Worm (Caenorhabditis elegans): ENCODE data around the gene T24D5.6.

Gene T24D5.6

DNA sequence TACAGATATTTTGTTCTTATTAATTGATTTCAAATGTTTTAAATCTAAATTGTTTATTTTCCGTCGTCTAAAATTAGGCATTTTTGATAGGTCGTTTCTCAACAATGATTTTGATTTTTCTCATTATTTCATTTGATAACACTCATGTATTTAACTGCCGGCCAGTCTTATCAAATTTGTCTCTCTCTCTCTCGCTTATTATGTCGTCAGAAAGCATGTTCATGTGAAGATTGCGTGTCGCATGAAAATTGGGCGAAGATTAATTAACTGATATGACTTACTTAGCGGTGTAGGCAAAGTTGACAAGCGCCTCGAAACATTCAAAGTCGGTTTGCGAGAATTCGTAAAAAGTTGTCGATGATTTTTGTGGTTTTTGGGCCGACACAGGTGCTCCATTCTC lies 24.4 kb downstream of the T24D5.6 start (continued):
- no peak for TF ChIP-seq aly-2 (tag; optimal IDR thresholded peaks at IDR 0.05)
- TF ChIP-seq ets-5 (GFP tag; IDR thresholded peaks at IDR 0.05) = no peak
- TF ChIP-seq nhr-85 (tag) = peak; percentile 71
- no peak for TF ChIP-seq unc-86 (tag; optimal IDR thresholded peaks at IDR 0.05)
- peak; percentile 17; the same call in 1 of the 2 replicates for TF ChIP-seq nhr-19 (GFP tag; conservative IDR thresholded peaks at IDR 0.05)
- TF ChIP-seq fos-1 (tag; optimal IDR thresholded peaks at IDR 0.05) = no peak
- no peak for TF ChIP-seq lin-15B (tag; optimal IDR thresholded peaks at IDR 0.05)
- no peak for TF ChIP-seq ces-1 (GFP tag; optimal IDR thresholded peaks at IDR 0.05)
- TF ChIP-seq vab-15 (tag; optimal IDR thresholded peaks at IDR 0.05) = no peak
- TF ChIP-seq fkh-10 (GFP tag; optimal IDR thresholded peaks at IDR 0.05) = no peak
- no peak for TF ChIP-seq hlh-4 (tag; optimal IDR thresholded peaks at IDR 0.05)
- no peak for TF ChIP-seq isw-1 (GFP tag; IDR thresholded peaks at IDR 0.05)
- TF ChIP-seq hpl-2 (GFP tag; optimal IDR thresholded peaks at IDR 0.05) = no peak
- peak in 1 of 2 experiments; percentile 14 for TF ChIP-seq lsy-2 (tag; optimal IDR thresholded peaks at IDR 0.05)
- TF ChIP-seq snu-23 (GFP tag; optimal IDR thresholded peaks at IDR 0.05) = peak; percentile 25
- TF ChIP-seq lin-35 (GFP tag; optimal IDR thresholded peaks at IDR 0.05) = peak in 1 of 2 experiments; percentile 9
- no peak for TF ChIP-seq nhr-12 (tag; optimal IDR thresholded peaks at IDR 0.05)
- no peak for TF ChIP-seq swsn-7 (tag; optimal IDR thresholded peaks at IDR 0.05)
- TF ChIP-seq dsc-1 (tag; optimal IDR thresholded peaks at IDR 0.05) = no peak
- peak; percentile 5 for TF ChIP-seq jun-1 (tag; optimal IDR thresholded peaks at IDR 0.05)
- no peak for TF ChIP-seq skn-1 (tag; optimal IDR thresholded peaks at IDR 0.05)
- peak; percentile 23 for TF ChIP-seq tbx-2 (tag; optimal IDR thresholded peaks at IDR 0.05)
- no peak for TF ChIP-seq egl-13 (tag; optimal IDR thresholded peaks at IDR 0.05)
- no peak for TF ChIP-seq nhr-84 (tag; optimal IDR thresholded peaks at IDR 0.05)
- TF ChIP-seq unc-30 (tag; optimal IDR thresholded peaks at IDR 0.05) = no peak
- no peak for TF ChIP-seq efl-3 (GFP tag; optimal IDR thresholded peaks at IDR 0.05)

DNA sequence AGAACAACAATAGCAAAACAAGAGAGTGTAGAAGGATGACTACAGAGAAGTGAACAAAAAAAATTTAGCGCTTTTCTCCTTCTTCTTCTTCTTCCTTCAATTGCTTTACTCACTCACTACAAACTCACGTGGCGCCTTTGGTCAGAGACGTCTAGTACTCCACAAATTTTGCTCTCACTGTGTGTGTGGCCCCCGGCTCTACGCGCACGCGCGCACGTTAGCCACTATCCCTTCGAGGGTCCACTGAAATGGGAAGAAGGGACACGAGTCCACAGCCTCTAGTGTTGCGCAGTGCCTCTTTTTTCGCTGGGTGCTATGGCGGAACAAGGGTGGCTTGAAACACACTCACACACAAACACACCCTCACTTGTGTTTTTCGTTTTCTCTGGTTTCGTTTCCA lies 25.8 kb downstream of the T24D5.6 start:
- peak in 1 of 2 experiments; percentile 29 for TF ChIP-seq lsy-2 (tag; optimal IDR thresholded peaks at IDR 0.05)
- no peak for TF ChIP-seq blmp-1 (tag; optimal IDR thresholded peaks at IDR 0.05)
- TF ChIP-seq pag-3 (tag; optimal IDR thresholded peaks at IDR 0.05; ENCODE audit: borderline replicate concordance, insufficient read depth) = no peak
- TF ChIP-seq mab-9 (GFP tag; IDR thresholded peaks at IDR 0.05) = 0 out of 2 replicates have a peak, but pooled peaks have one; percentile 25
- TF ChIP-seq ztf-4 (tag; optimal IDR thresholded peaks at IDR 0.05) = no peak
- TF ChIP-seq ceh-8 (GFP tag; optimal IDR thresholded peaks at IDR 0.05) = no peak
- no peak for TF ChIP-seq alr-1 (tag; optimal IDR thresholded peaks at IDR 0.05; ENCODE audit: borderline replicate concordance)
- no peak for TF ChIP-seq sup-37 (GFP tag; optimal IDR thresholded peaks at IDR 0.05)
- TF ChIP-seq C16A3.4 (tag; optimal IDR thresholded peaks at IDR 0.05) = no peak
- TF ChIP-seq fkh-8 (tag; optimal IDR thresholded peaks at IDR 0.05) = no peak
- peak; percentile 16 for TF ChIP-seq unc-86 (tag; optimal IDR thresholded peaks at IDR 0.05)
- TF ChIP-seq fkh-4 (tag; optimal IDR thresholded peaks at IDR 0.05; ENCODE audit: borderline replicate concordance) = no peak
- TF ChIP-seq rnt-1 (tag; optimal IDR thresholded peaks at IDR 0.05) = no peak
- no peak for TF ChIP-seq ama-1 (optimal IDR thresholded peaks at IDR 0.05)
- TF ChIP-seq pqm-1 (tag; optimal IDR thresholded peaks at IDR 0.05) = no peak
- no peak for TF ChIP-seq Y116A8C.19 (tag; optimal IDR thresholded peaks at IDR 0.05; ENCODE audit: borderline replicate concordance)
- no peak for TF ChIP-seq ceh-90 (tag; optimal IDR thresholded peaks at IDR 0.05)
- TF ChIP-seq efl-3 (GFP tag; optimal IDR thresholded peaks at IDR 0.05) = no peak
- no peak for TF ChIP-seq sox-4 (tag; optimal IDR thresholded peaks at IDR 0.05)
- TF ChIP-seq mdl-1 (tag; optimal IDR thresholded peaks at IDR 0.05) = peak in 1 of 2 experiments; percentile 50
- TF ChIP-seq tbx-2 (tag; optimal IDR thresholded peaks at IDR 0.05) = peak; percentile 13
- TF ChIP-seq unc-98 (GFP tag; IDR thresholded peaks at IDR 0.05) = no peak
- no peak for TF ChIP-seq lin-39 (tag; optimal IDR thresholded peaks at IDR 0.05)
- TF ChIP-seq vab-15 (tag; optimal IDR thresholded peaks at IDR 0.05) = no peak
- TF ChIP-seq sptf-1 (tag; optimal IDR thresholded peaks at IDR 0.05) = no peak
- no peak for TF ChIP-seq nhr-84 (tag; optimal IDR thresholded peaks at IDR 0.05)
- TF ChIP-seq ces-1 (GFP tag; optimal IDR thresholded peaks at IDR 0.05) = no peak
- no peak for TF ChIP-seq grh-1 (GFP tag; IDR thresholded peaks at IDR 0.05)
- TF ChIP-seq dsc-1 (tag; optimal IDR thresholded peaks at IDR 0.05) = peak; percentile 30
- TF ChIP-seq fkh-10 (GFP tag; optimal IDR thresholded peaks at IDR 0.05) = peak; percentile 62
- no peak for TF ChIP-seq tlp-1 (tag; optimal IDR thresholded peaks at IDR 0.05)
- no peak for TF ChIP-seq nhr-90 (tag; optimal IDR thresholded peaks at IDR 0.05; ENCODE audit: poor library complexity)
- TF ChIP-seq lin-15B (tag; optimal IDR thresholded peaks at IDR 0.05) = no peak
- no peak for TF ChIP-seq nhr-11 (tag; optimal IDR thresholded peaks at IDR 0.05)
- no peak for TF ChIP-seq dpl-1 (GFP tag; optimal IDR thresholded peaks at IDR 0.05)
- TF ChIP-seq C04F5.9 (tag; optimal IDR thresholded peaks at IDR 0.05) = no peak
- no peak for TF ChIP-seq jun-1 (tag; optimal IDR thresholded peaks at IDR 0.05)
- TF ChIP-seq nhr-85 (tag) = no peak
